Worm (Caenorhabditis elegans) whole organism, L4 larva: ENCODE results near the gene let-721.

Source experiments
- F10B5.3 ChIP-seq: sonication (generic microtip); optimal IDR thresholded peaks from 2 replicates; lab custom pipeline; 2016; ENCODE audit warnings: mild to moderate bottlenecking, missing genetic modification characterization, missing compliant biosample characterization
- ama-1 ChIP-seq: fragments of 150-350 bp; optimal IDR thresholded peaks from 2 replicates; lab custom pipeline; 2014; ENCODE audit warnings: inconsistent platforms, mixed read lengths
- ceh-82 ChIP-seq: sonication (generic microtip); optimal IDR thresholded peaks from 2 replicates; lab custom pipeline; 2017; ENCODE audit warnings: missing biosample characterization, missing genetic modification characterization
- egl-27 ChIP-seq: sonication (generic microtip); optimal IDR thresholded peaks from 3 replicates; lab custom pipeline; 2017; ENCODE audit warnings: missing biosample characterization, missing genetic modification reagents, missing genetic modification characterization
- nhr-237 ChIP-seq: sonication (generic microtip); optimal IDR thresholded peaks from 2 replicates; lab custom pipeline; 2017; ENCODE audit warnings: missing biosample characterization, missing genetic modification characterization
- nhr-6 ChIP-seq: fragments of 150-350 bp; optimal IDR thresholded peaks from 2 replicates; lab custom pipeline; 2014; ENCODE audit warnings: missing biosample characterization, missing genetic modification characterization
- pha-4 ChIP-seq, 2 experiments: fragments of 150-350 bp in 1 of 2; fragments of 200-800 bp in 1 of 2; sonication (Bioruptor generic) in 1 of 2; IDR thresholded peaks in 1 of 2; optimal IDR thresholded peaks in 1 of 2; 2 replicates each; pipeline versions ENCODE4 v1.3.6 to Lab custom; 2014 to 2022; ENCODE audit warnings: missing genetic modification characterization in 2 of 2, missing genetic modification reagents in 2 of 2, missing biosample characterization in 1 of 2, missing compliant biosample characterization in 1 of 2

- TF ChIP-seq nhr-237 (tag; lab: Kevin White, UChicago) (no peak), pha-4 (GFP tag; IDR thresholded peaks at IDR 0.05; lab: Robert Waterston, UW) (no peak), pha-4 (tag; optimal IDR thresholded peaks at IDR 0.05; lab: Kevin White, UChicago) (no peak), ama-1 (lab: Kevin White, UChicago) (no peak), F10B5.3 (tag; lab: Kevin White, UChicago) (no peak), ceh-82 (no peak), nhr-6 (no peak), egl-27 (tag; lab: Kevin White, UChicago) (no peak)
Observed at ce11 chrIII:6396381-6396780, 50.3 kb downstream of the let-721 start.
